Worm (Caenorhabditis elegans) whole organism, L4 larva: Measurements from ENCODE around the gene Y37D8A.26.

Source experiments
- D1046.2 ChIP-seq: fragments of 200-800 bp; sonication (Bioruptor generic); IDR thresholded peaks from 2 replicates; pipeline ENCODE4 v1.3.6; 2022; ENCODE audit warnings: missing genetic modification characterization, missing compliant biosample characterization
- R02D3.7 ChIP-seq: fragments of 150-350 bp; sonication (generic microtip); optimal IDR thresholded peaks from 3 replicates; lab custom pipeline; 2014; ENCODE audit warnings: missing biosample characterization, missing genetic modification characterization
- aha-1 ChIP-seq: fragments of 150-350 bp; peaks from one replicate; lab custom pipeline; 2014; ENCODE audit warnings: missing biosample characterization, missing genetic modification characterization
- ceh-28 ChIP-seq: fragments of 150-350 bp; optimal IDR thresholded peaks from 2 replicates; lab custom pipeline; 2014; ENCODE audit warnings: missing biosample characterization, missing genetic modification reagents, missing genetic modification characterization
- ceh-32 ChIP-seq: sonication (generic microtip); optimal IDR thresholded peaks from 2 replicates; lab custom pipeline; 2016; ENCODE audit warnings: mild to moderate bottlenecking, missing genetic modification characterization, missing compliant biosample characterization; ENCODE audit not compliant: poor library complexity
- ceh-62 ChIP-seq: sonication (generic microtip); optimal IDR thresholded peaks from 2 replicates; lab custom pipeline; 2017; ENCODE audit warnings: missing biosample characterization, missing genetic modification characterization
- daf-12 ChIP-seq: fragments of 150-350 bp; optimal IDR thresholded peaks from 2 replicates; lab custom pipeline; 2014; ENCODE audit warnings: missing biosample characterization, missing genetic modification reagents, missing genetic modification characterization
- daf-8 ChIP-seq: fragments of 200-800 bp; sonication (Bioruptor generic); IDR thresholded peaks from 2 replicates; pipeline ENCODE4 v1.3.6; 2022; ENCODE audit warnings: missing genetic modification characterization, missing compliant biosample characterization
- dmd-8 ChIP-seq: fragments of 200-800 bp; sonication (Bioruptor generic); IDR thresholded peaks from 2 replicates; pipeline ENCODE4 v1.3.6; 2022; ENCODE audit warnings: missing genetic modification characterization, missing compliant biosample characterization
- egl-27 ChIP-seq: sonication (generic microtip); optimal IDR thresholded peaks from 3 replicates; lab custom pipeline; 2017; ENCODE audit warnings: missing biosample characterization, missing genetic modification reagents, missing genetic modification characterization
- egl-43 ChIP-seq: fragments of 200-800 bp; sonication (Bioruptor generic); IDR thresholded peaks from 2 replicates; pipeline ENCODE4 v1.3.6; 2022; ENCODE audit warnings: missing genetic modification reagents, missing genetic modification characterization, missing compliant biosample characterization
- fkh-10 ChIP-seq: fragments of 150-350 bp; optimal IDR thresholded peaks from 2 replicates; lab custom pipeline; 2014; ENCODE audit warnings: missing biosample characterization, missing genetic modification reagents, missing genetic modification characterization
- fos-1 ChIP-seq: fragments of 150-350 bp; optimal IDR thresholded peaks from 2 replicates; lab custom pipeline; 2014; ENCODE audit warnings: missing biosample characterization, missing genetic modification characterization
- hlh-30 ChIP-seq: sonication (generic microtip); optimal IDR thresholded peaks from 2 replicates; lab custom pipeline; 2017; ENCODE audit warnings: antibody characterized with exemption, mild to moderate bottlenecking, missing genetic modification characterization, missing compliant biosample characterization; ENCODE audit not compliant: insufficient read depth
- lim-7 ChIP-seq: fragments of 200-800 bp; sonication (Bioruptor generic); IDR thresholded peaks from 2 replicates; pipeline ENCODE4 v1.3.6; 2022; ENCODE audit warnings: missing genetic modification characterization, missing compliant biosample characterization
- lin-15B ChIP-seq: fragments of 150-350 bp; sonication (generic microtip); optimal IDR thresholded peaks from 3 replicates; lab custom pipeline; 2014; ENCODE audit warnings: missing biosample characterization, missing genetic modification characterization
- mdt-29 ChIP-seq: fragments of 200-800 bp; sonication (Bioruptor generic); IDR thresholded peaks from 2 replicates; pipeline ENCODE4 v1.3.6; 2022; ENCODE audit warnings: missing genetic modification reagents, missing genetic modification characterization, missing compliant biosample characterization
- nhr-25 ChIP-seq: sonication (generic microtip); optimal IDR thresholded peaks from 2 replicates; lab custom pipeline; 2017; ENCODE audit warnings: missing genetic modification characterization, mild to moderate bottlenecking, missing compliant biosample characterization, antibody characterized with exemption, moderate library complexity, borderline replicate concordance; ENCODE audit not compliant: insufficient read depth
- nhr-41 ChIP-seq: fragments of 200-800 bp; sonication (Bioruptor generic); IDR thresholded peaks from 2 replicates; pipeline ENCODE4 v1.3.6; 2022; ENCODE audit warnings: missing genetic modification reagents, missing genetic modification characterization, missing compliant biosample characterization
- nhr-76 ChIP-seq: fragments of 150-350 bp; optimal IDR thresholded peaks from 2 replicates; lab custom pipeline; 2014; ENCODE audit warnings: missing biosample characterization, missing genetic modification characterization
- pha-4 ChIP-seq, 2 experiments: fragments of 150-350 bp in 1 of 2; fragments of 200-800 bp in 1 of 2; sonication (Bioruptor generic) in 1 of 2; IDR thresholded peaks in 1 of 2; optimal IDR thresholded peaks in 1 of 2; 2 replicates each; pipeline versions ENCODE4 v1.3.6 to Lab custom; 2014 to 2022; ENCODE audit warnings: missing genetic modification characterization in 2 of 2, missing genetic modification reagents in 2 of 2, missing biosample characterization in 1 of 2, missing compliant biosample characterization in 1 of 2
- rbr-2 ChIP-seq: sonication (generic microtip); optimal IDR thresholded peaks from 2 replicates; lab custom pipeline; 2016; ENCODE audit warnings: missing genotype, missing genetic modification characterization, missing compliant biosample characterization
- spr-3 ChIP-seq: fragments of 200-800 bp; sonication (Bioruptor generic); optimal IDR thresholded peaks from 2 replicates; lab custom pipeline; 2018; ENCODE audit warnings: mild to moderate bottlenecking, missing genetic modification characterization, missing compliant biosample characterization
- tag-97 ChIP-seq: fragments of 200-800 bp; sonication (Bioruptor generic); IDR thresholded peaks from 2 replicates; pipeline ENCODE4 v1.3.6; 2022; ENCODE audit warnings: missing genetic modification characterization, missing compliant biosample characterization
- unc-39 ChIP-seq: sonication (generic microtip); optimal IDR thresholded peaks from 2 replicates; lab custom pipeline; 2017; ENCODE audit warnings: missing biosample characterization, missing genetic modification characterization
- unc-62 ChIP-seq, 3 experiments: fragments of 150-350 bp in 1 of 3; sonication (generic microtip); optimal IDR thresholded peaks in 2 of 3; peaks in 1 of 3; 1 replicate in 1 of 3; 2 replicates in 2 of 3; lab custom pipeline; 2014 to 2017; ENCODE audit warnings: missing biosample characterization in 3 of 3, missing genetic modification characterization in 3 of 3, missing genetic modification reagents in 3 of 3, missing genotype in 1 of 3
- zag-1 ChIP-seq: fragments of 150-350 bp; optimal IDR thresholded peaks from 2 replicates; lab custom pipeline; 2014; ENCODE audit warnings: missing biosample characterization, missing genetic modification characterization
- zip-2 ChIP-seq: fragments of 150-350 bp; optimal IDR thresholded peaks from 2 replicates; lab custom pipeline; 2014; ENCODE audit warnings: missing biosample characterization, missing genetic modification characterization
- ztf-7 ChIP-seq: fragments of 150-350 bp; optimal IDR thresholded peaks from 2 replicates; lab custom pipeline; 2014; ENCODE audit warnings: missing biosample characterization, missing genetic modification characterization

Gene Y37D8A.26

DNA sequence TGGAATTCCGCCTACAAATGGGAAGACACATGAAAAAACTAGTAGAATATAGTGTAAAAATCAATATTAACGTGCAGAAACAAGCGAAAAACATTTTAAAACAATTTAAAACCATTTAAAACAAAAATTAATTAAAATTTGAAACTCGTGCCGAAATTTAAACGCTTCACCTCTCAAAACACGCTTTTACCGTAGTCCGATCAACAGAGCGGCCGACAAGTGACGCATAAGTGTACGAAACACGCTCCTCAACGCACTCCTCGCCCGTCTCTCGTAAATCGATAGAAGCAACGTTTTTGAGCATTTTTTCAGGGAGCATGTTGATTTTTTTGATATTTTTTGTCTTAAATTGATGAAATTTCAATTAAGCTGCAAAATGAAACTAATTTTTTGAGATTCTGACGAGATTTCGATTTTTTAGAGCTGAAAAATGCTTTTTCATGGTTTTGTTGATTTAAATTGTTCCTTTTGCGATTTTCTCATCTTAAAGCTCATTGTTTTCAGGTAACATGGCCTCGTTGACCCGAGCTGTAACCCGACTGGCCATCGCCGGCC is 48.5 kb upstream of the Y37D8A.26 start, which contains the start of gene cox-5A (continued):
- peak; percentile 65 for TF ChIP-seq lim-7 (GFP tag; lab: Robert Waterston, UW)
- TF ChIP-seq zip-2 (tag; lab: Kevin White, UChicago), result peak; percentile 92
- peak; percentile 26 for TF ChIP-seq ceh-62 (tag; lab: Kevin White, UChicago)
- peak; percentile 43 for TF ChIP-seq R02D3.7 (tag; lab: Kevin White, UChicago)
- TF ChIP-seq nhr-41 (GFP tag; lab: Robert Waterston, UW), result peak; percentile 91
- no peak for TF ChIP-seq daf-8 (GFP tag; lab: Robert Waterston, UW)
- peak; percentile 99 for TF ChIP-seq spr-3 (GFP tag; lab: Kevin White, UChicago)
- TF ChIP-seq ceh-32 (tag; lab: Kevin White, UChicago), result peak; percentile 85
- TF ChIP-seq aha-1 (tag; lab: Kevin White, UChicago), result peak; percentile 100
- peak; percentile 92 for TF ChIP-seq D1046.2 (GFP tag; lab: Robert Waterston, UW)
- TF ChIP-seq dmd-8 (GFP tag; lab: Robert Waterston, UW), result no peak
- peak; percentile 80 for TF ChIP-seq zag-1 (tag; lab: Kevin White, UChicago)
- TF ChIP-seq rbr-2, result peak; percentile 99
- peak; percentile 89 for TF ChIP-seq lin-15B (tag; lab: Kevin White, UChicago)
- TF ChIP-seq egl-27 (tag; lab: Kevin White, UChicago), result no peak
- TF ChIP-seq mdt-29 (GFP tag; lab: Robert Waterston, UW), result peak; percentile 96
- peak; percentile 98 for TF ChIP-seq hlh-30 (tag; lab: Kevin White, UChicago)
- peak; percentile 95 for TF ChIP-seq ceh-28 (tag; lab: Kevin White, UChicago)
- TF ChIP-seq tag-97 (GFP tag; lab: Robert Waterston, UW), result 0 out of 2 replicates have a peak, but pooled peaks have one; percentile 59

- TF ChIP-seq egl-43 (GFP tag; lab: Robert Waterston, UW) (no peak), unc-62 (GFP tag; optimal IDR thresholded peaks at IDR 0.05 in 1 of 2; lab: Kevin White, UChicago) (peak in 1 of 2 experiments; percentile 69), unc-62 (tag; optimal IDR thresholded peaks at IDR 0.05; lab: Kevin White, UChicago) (no peak), daf-12 (tag; lab: Kevin White, UChicago) (no peak), nhr-25 (tag; lab: Kevin White, UChicago) (no peak), fos-1 (no peak), pha-4 (GFP tag; IDR thresholded peaks at IDR 0.05; lab: Robert Waterston, UW) (no peak), pha-4 (tag; optimal IDR thresholded peaks at IDR 0.05; lab: Kevin White, UChicago) (no peak)
These were observed 47.5 kb upstream of the Y37D8A.26 start for ce11 chrIII:12904052-12904451.

DNA sequence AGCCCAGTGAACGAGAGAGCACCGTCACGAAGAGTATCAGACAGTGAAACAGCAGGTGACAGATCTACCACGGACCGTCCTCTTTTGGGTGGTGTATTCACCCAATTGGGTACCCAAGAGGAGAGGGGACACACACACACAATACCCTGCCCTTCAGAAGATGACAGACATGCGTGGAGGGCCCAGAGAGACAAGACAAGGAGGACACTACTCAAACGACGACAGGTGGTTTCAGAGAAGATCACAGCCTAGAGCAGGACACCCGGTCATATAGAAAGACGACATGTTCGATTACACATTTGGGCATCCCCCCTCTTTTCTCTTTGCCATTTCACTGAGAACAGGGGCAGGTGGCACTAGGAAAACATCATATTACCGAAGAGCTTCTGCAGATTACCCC is 37.7 kb upstream of the Y37D8A.26 start:
- peak in 1 of 2 experiments; percentile 50 for TF ChIP-seq unc-62 (GFP tag; optimal IDR thresholded peaks at IDR 0.05 in 1 of 2; lab: Kevin White, UChicago)
- no peak for TF ChIP-seq unc-62 (tag; optimal IDR thresholded peaks at IDR 0.05; lab: Kevin White, UChicago)
- no peak for TF ChIP-seq unc-39 (tag; lab: Kevin White, UChicago)

DNA sequence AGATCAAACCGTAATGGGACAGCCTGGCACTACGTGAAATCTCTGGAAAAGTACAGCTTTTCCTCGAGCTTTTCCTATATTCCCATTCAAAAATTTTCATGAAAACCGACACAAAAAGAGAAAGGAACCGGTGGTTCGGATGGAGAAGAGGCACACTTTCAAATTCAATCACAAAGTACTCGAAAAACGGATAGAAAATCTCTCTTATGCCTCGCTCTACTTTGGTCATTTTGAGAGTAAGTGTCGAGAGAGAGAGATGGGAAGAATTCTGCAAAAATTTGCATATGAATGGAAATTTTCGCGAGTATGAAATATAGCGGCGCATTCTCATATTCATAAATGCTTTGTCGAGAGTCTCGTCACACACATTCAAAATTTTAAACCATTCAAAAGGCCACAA is 36.2 kb upstream of the Y37D8A.26 start:
- TF ChIP-seq ztf-7 (tag; lab: Kevin White, UChicago) (no peak), fkh-10 (GFP tag; lab: Kevin White, UChicago) (peak; percentile 46)

DNA sequence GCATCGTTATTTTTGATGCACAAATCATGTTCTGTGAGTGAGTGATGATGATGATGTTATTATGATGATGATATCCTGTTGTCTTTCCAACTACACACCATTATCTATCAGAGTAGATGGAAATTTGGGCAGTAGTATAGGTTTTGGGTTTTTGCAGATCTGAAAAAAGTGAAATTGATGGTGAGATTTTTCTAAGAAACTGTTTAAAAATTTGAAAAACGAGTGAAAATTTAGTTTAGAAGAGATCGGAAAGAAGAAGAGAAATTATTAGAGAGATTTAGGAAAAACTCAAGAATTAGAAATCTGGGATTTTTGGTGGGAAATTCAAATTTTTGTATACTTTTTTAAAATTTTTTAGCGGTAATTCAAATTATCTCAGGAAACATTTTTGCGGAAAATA is 35.1 kb upstream of the Y37D8A.26 start, which contains the start of the genes Y37D8A.29 and unc-71:
TSS of gene Y37D8A.29 (minus strand) at position 101 of the 400 bp plus-strand sequence.
TSS of gene unc-71 (minus strand) at position 159 of the 400 bp plus-strand sequence.
- peak in 1 of 2 experiments; percentile 20 for TF ChIP-seq unc-62 (GFP tag; optimal IDR thresholded peaks at IDR 0.05 in 1 of 2; lab: Kevin White, UChicago)
- no peak for TF ChIP-seq unc-62 (tag; optimal IDR thresholded peaks at IDR 0.05; lab: Kevin White, UChicago)
- TF ChIP-seq nhr-76 (tag; lab: Kevin White, UChicago), result no peak
- no peak for TF ChIP-seq zip-2 (tag; lab: Kevin White, UChicago)
